Fruit fly (Drosophila melanogaster): ENCODE measurements around the gene Npc2b.

Npc2b gene

DNA sequence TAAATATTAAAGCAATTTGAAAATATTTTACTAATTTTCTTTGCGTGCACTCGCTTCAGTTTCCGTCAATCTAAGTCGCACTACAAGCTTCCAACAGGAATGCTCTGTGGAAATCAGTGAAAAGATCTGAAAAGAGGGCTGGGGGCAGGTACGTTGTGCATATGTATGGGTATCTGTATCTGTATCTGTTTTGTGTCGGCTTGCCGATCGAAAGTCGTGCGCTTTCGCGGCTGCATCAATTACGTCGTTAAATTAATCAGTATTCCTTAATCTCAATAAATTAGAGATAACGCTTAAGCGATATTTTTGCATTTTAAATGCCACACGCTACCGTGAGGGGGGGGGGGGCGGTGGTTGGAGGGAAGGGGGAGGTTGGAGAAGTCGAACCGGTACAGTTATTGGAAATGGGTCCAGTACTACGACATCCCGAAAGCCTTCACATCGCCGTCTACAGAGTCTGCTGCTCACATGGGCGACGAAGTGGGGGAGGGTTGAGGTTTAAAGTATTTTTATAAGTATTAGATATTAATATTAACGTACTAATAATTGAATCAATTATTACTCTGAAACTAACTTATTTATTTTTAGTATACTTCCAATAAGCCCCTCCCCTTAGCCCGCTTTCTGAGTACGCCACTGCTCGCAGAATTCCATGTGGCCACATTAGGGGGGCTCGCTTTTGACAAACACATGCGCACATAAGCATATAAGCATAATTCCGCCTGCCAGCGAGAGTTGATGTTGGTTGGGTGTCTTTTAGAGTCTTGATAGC lies 36.1 kb upstream of the Npc2b start (continued):
- peak; percentile 97 for TF ChIP-seq otp (GFP tag; IDR thresholded peaks at IDR 0.05)
- peak; percentile 20 for TF ChIP-seq CG10565 (GFP tag; optimal IDR thresholded peaks at IDR 0.05)
- peak; percentile 95 for TF ChIP-seq dimm (GFP tag; IDR thresholded peaks at IDR 0.05)
- peak; percentile 98 for TF ChIP-seq CG12391 (tag; optimal IDR thresholded peaks at IDR 0.05)
- peak; percentile 38 for TF ChIP-seq Mes4 (GFP tag; optimal IDR thresholded peaks at IDR 0.05)
- peak; percentile 96 for TF ChIP-seq Fer2 (tag; optimal IDR thresholded peaks at IDR 0.05)
- peak; percentile 67 for TF ChIP-seq ERR (GFP tag; optimal IDR thresholded peaks at IDR 0.05)
- TF ChIP-seq CG11093 (GFP tag; IDR thresholded peaks at IDR 0.05): peak; percentile 97
- peak; percentile 74 for TF ChIP-seq CG4360 (GFP tag; IDR thresholded peaks at IDR 0.05)
- peak; percentile 94 for TF ChIP-seq D19B (GFP tag; optimal IDR thresholded peaks at IDR 0.05)
- TF ChIP-seq eve (GFP tag; optimal IDR thresholded peaks at IDR 0.05): peak in 1 of 2 experiments; percentile 94
- TF ChIP-seq CG9437 (GFP tag; optimal IDR thresholded peaks at IDR 0.05): peak; percentile 89
- peak; percentile 37 for TF ChIP-seq Sry-δ (GFP tag; optimal IDR thresholded peaks at IDR 0.05)
- peak; percentile 97 for TF ChIP-seq Drgx (GFP tag; IDR thresholded peaks at IDR 0.05)
- peak; percentile 82 for TF ChIP-seq CG10321 (GFP tag; IDR thresholded peaks at IDR 0.05)
- peak; percentile 94 for TF ChIP-seq CG10654 (GFP tag; optimal IDR thresholded peaks at IDR 0.05)
- TF ChIP-seq CG11695 (GFP tag; IDR thresholded peaks at IDR 0.05): peak; percentile 97
- TF ChIP-seq CrebB (tag; optimal IDR thresholded peaks at IDR 0.05): peak; percentile 96
- TF ChIP-seq Sox102F (GFP tag; optimal IDR thresholded peaks at IDR 0.05): peak; percentile 99
- TF ChIP-seq sr (GFP tag; IDR thresholded peaks at IDR 0.05): peak; percentile 92
- TF ChIP-seq CG7963 (GFP tag; IDR thresholded peaks at IDR 0.05; ENCODE audit: partially characterized antibody): no peak
- peak; percentile 97 for TF ChIP-seq tap (tag; optimal IDR thresholded peaks at IDR 0.05)
- peak; percentile 92 for TF ChIP-seq Doc2 (GFP tag; IDR thresholded peaks at IDR 0.05)
- TF ChIP-seq Ets65A (GFP tag): peak; percentile 97
- peak; percentile 91 for TF ChIP-seq dati (GFP tag; IDR thresholded peaks at IDR 0.05)
- TF ChIP-seq ab (GFP tag; optimal IDR thresholded peaks at IDR 0.05): peak; percentile 67
- TF ChIP-seq CG18011 (GFP tag; optimal IDR thresholded peaks at IDR 0.05): peak; percentile 91
- peak; percentile 92 for TF ChIP-seq kah (GFP tag; optimal IDR thresholded peaks at IDR 0.05)
- TF ChIP-seq klu (GFP tag; IDR thresholded peaks at IDR 0.05): peak; percentile 97
- no peak for TF ChIP-seq CG15479 (GFP tag; optimal IDR thresholded peaks at IDR 0.05)
- peak; percentile 86 for TF ChIP-seq CG10543 (GFP tag; optimal IDR thresholded peaks at IDR 0.05)
- no peak for TF ChIP-seq CG8478 (optimal IDR thresholded peaks at IDR 0.05)
- TF ChIP-seq row (GFP tag; IDR thresholded peaks at IDR 0.05): peak; percentile 98
- peak; percentile 81 for TF ChIP-seq CG14710 (tag; optimal IDR thresholded peaks at IDR 0.05)
- TF ChIP-seq CG10274 (GFP tag; optimal IDR thresholded peaks at IDR 0.05): peak; percentile 92
- no peak for TF ChIP-seq amos (GFP tag; IDR thresholded peaks at IDR 0.05; ENCODE audit: partially characterized antibody)
- TF ChIP-seq CG3838 (GFP tag; optimal IDR thresholded peaks at IDR 0.05): peak; percentile 81
- peak; percentile 96 for TF ChIP-seq NfI (GFP tag; optimal IDR thresholded peaks at IDR 0.05)
- TF ChIP-seq CoRest (tag; optimal IDR thresholded peaks at IDR 0.05): peak; percentile 97
- TF ChIP-seq bab2 (GFP tag; optimal IDR thresholded peaks at IDR 0.05): peak; percentile 72
- no peak for TF ChIP-seq pfk (GFP tag; optimal IDR thresholded peaks at IDR 0.05)
- peak; percentile 95 for TF ChIP-seq B-H1 (GFP tag; IDR thresholded peaks at IDR 0.05)
- peak; percentile 78 for TF ChIP-seq fu2 (GFP tag; optimal IDR thresholded peaks at IDR 0.05)
- TF ChIP-seq CG11696 (GFP tag; IDR thresholded peaks at IDR 0.05): peak; percentile 90
- peak; percentile 76 for TF ChIP-seq CHES-1-like (GFP tag; optimal IDR thresholded peaks at IDR 0.05)
- TF ChIP-seq lab (GFP tag; optimal IDR thresholded peaks at IDR 0.05): peak; percentile 99
- peak; percentile 97 for TF ChIP-seq CG6689 (GFP tag; IDR thresholded peaks at IDR 0.05)
- peak; percentile 96 for TF ChIP-seq CG2712 (tag; optimal IDR thresholded peaks at IDR 0.05)
- TF ChIP-seq CG31224 (GFP tag; IDR thresholded peaks at IDR 0.05): peak; percentile 97
- TF ChIP-seq exex (tag; optimal IDR thresholded peaks at IDR 0.05): peak; percentile 86

All from whole organism, embryonic.